Worm (Caenorhabditis elegans): ENCODE measurements around the gene C08F1.10.

DNA sequence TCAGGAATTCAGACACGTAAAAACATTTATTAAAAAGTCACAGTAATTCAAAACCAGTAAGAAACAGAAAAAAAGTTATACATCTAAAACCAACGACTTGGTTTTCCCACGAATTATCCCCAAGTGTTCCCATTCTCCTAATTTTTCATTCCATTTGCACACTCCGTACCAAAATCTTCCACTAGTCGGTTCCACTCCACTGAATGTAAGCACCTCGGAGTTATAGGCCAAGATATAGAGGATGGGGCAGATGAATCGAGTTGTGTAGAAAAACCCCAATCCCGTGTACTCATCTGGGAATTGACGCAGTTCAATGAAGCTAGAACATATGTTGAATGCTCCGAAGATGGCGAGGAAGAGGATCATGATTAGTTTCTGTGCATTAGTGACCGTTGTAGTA lies 1.1 kb upstream of the C08F1.10 start:
- TF ChIP-seq med-1 (GFP tag; optimal IDR thresholded peaks at IDR 0.05; ENCODE audit: insufficient read depth) (no peak), flt-1 (GFP tag; IDR thresholded peaks at IDR 0.05) (no peak), cog-1 (tag; optimal IDR thresholded peaks at IDR 0.05) (no peak)
